Worm (Caenorhabditis elegans) whole organism, L1 larva: Measurements from ENCODE around the gene clh-3.
A peak's percentile ranks its signal among the peaks of the same experiment; 100 is the strongest.

Experiments
- ama-1 ChIP-seq: fragments of 150-350 bp; optimal IDR thresholded peaks from 2 replicates; lab custom pipeline; 2014
- ceh-82 ChIP-seq, 3 experiments: fragments of 150-350 bp in 1 of 3; sonication (generic microtip) in 2 of 3; optimal IDR thresholded peaks; 2 replicates each; lab custom pipeline; 2014 to 2017; ENCODE audit warnings: missing biosample characterization in 3 of 3, missing genetic modification characterization in 3 of 3
- lin-13 ChIP-seq: fragments of 150-350 bp; optimal IDR thresholded peaks from 2 replicates; lab custom pipeline; 2014; ENCODE audit warnings: missing biosample characterization, missing genetic modification reagents, missing genetic modification characterization
- nhr-85 ChIP-seq: sonication (generic microtip); peaks from one replicate; lab custom pipeline; 2016; ENCODE audit warnings: missing genetic modification characterization, inconsistent platforms, missing compliant biosample characterization
- tbx-2 ChIP-seq: sonication (generic microtip); optimal IDR thresholded peaks from 2 replicates; lab custom pipeline; 2016; ENCODE audit warnings: missing genetic modification characterization, missing compliant biosample characterization

DNA sequence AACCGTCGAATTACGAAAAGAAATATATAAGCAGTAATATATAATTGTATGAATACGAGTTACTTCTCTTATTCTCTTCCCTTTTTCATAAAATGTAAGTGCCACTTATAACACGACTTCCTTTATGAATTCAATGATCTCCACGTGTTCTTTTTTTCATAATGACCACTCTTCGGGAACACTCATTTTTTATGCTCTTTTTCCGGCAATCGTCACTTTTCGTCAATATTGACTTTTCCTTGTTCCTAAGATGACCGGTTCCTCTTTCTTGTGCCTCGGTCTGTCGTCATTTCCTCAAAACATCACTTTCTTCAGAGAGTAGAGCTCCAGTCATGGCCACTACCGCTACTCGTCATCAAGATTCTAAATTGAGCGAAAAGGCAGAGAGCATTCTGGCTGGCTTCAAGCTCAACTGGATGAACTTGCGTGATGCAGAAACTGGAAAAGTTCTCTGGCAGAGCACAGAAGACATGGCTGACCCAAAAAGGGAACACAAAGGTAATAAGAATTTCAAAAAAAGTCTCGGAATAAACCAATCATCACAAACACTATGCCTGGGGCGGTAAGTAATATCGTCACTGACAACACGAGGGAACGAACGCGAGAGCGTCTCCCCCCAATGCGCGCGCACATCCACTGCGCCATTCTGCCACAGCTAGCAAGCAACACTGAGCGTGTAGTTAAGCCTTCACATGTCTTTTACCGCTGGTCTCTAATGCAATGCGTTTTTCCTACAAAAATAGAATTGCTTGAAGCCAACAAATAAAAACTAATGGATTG, 42.0 kb downstream of the clh-3 start, which contains the start of gene pdl-1:
- TF ChIP-seq ceh-82 (tag; optimal IDR thresholded peaks at IDR 0.05; lab: Kevin White, UChicago) (peak; percentile 35 to 83 (median 68)), ama-1 (no peak), tbx-2 (tag; lab: Kevin White, UChicago) (peak; percentile 65), nhr-85 (tag; lab: Kevin White, UChicago) (peak; percentile 68), lin-13 (GFP tag; lab: Kevin White, UChicago) (peak; percentile 27)
